Worm (Caenorhabditis elegans): Measurements from ENCODE around the gene nhr-280.
A peak's percentile ranks its signal among the peaks of the same experiment; 100 is the strongest.

nhr-280 gene

ce11 chrIII:92247-92646 lies 38.3 kb downstream of the nhr-280 start:
- no peak for TF ChIP-seq daf-12 (tag; optimal IDR thresholded peaks at IDR 0.05)
- TF ChIP-seq elt-3 (tag; optimal IDR thresholded peaks at IDR 0.05) = no peak
- TF ChIP-seq nhr-43 (tag; optimal IDR thresholded peaks at IDR 0.05; ENCODE audit: poor library complexity, severe bottlenecking) = no peak
- TF ChIP-seq lin-15B (tag; optimal IDR thresholded peaks at IDR 0.05) = no peak
- TF ChIP-seq unc-62 (GFP tag; optimal IDR thresholded peaks at IDR 0.05) = no peak
- TF ChIP-seq nhr-77 (tag; optimal IDR thresholded peaks at IDR 0.05) = no peak
- no peak for TF ChIP-seq nhr-67 (tag; optimal IDR thresholded peaks at IDR 0.05)
- TF ChIP-seq lin-39 (tag; optimal IDR thresholded peaks at IDR 0.05) = no peak
- no peak for TF ChIP-seq ceh-9 (tag; optimal IDR thresholded peaks at IDR 0.05)
- no peak for TF ChIP-seq pha-4 (tag; optimal IDR thresholded peaks at IDR 0.05)
- TF ChIP-seq nhr-23 (tag; optimal IDR thresholded peaks at IDR 0.05) = no peak
- TF ChIP-seq elt-2 (tag; optimal IDR thresholded peaks at IDR 0.05) = no peak
- no peak for TF ChIP-seq skn-1 (tag; optimal IDR thresholded peaks at IDR 0.05)
- TF ChIP-seq unc-39 (tag; optimal IDR thresholded peaks at IDR 0.05) = no peak
- TF ChIP-seq eor-1 (tag; optimal IDR thresholded peaks at IDR 0.05) = no peak
- TF ChIP-seq ceh-82 (tag; optimal IDR thresholded peaks at IDR 0.05) = no peak
- TF ChIP-seq nhr-237 (tag; optimal IDR thresholded peaks at IDR 0.05) = no peak
- TF ChIP-seq nhr-28 (tag; optimal IDR thresholded peaks at IDR 0.05) = no peak
- no peak for TF ChIP-seq nfya-1 (tag; optimal IDR thresholded peaks at IDR 0.05; ENCODE audit: insufficient read depth)
- no peak for TF ChIP-seq ztf-4 (tag; optimal IDR thresholded peaks at IDR 0.05)

- TF ChIP-seq eor-1 (tag; optimal IDR thresholded peaks at IDR 0.05) (no peak), aly-2 (tag; optimal IDR thresholded peaks at IDR 0.05) (peak; percentile 37), nhr-23 (tag; optimal IDR thresholded peaks at IDR 0.05) (peak; percentile 6), pha-4 (tag; optimal IDR thresholded peaks at IDR 0.05) (peak; percentile 54), nfya-1 (tag; optimal IDR thresholded peaks at IDR 0.05; ENCODE audit: insufficient read depth) (peak; percentile 48), pqm-1 (tag; optimal IDR thresholded peaks at IDR 0.05) (peak; percentile 11), jun-1 (tag; optimal IDR thresholded peaks at IDR 0.05) (peak; percentile 15), nhr-11 (tag; optimal IDR thresholded peaks at IDR 0.05) (no peak), lin-39 (tag; optimal IDR thresholded peaks at IDR 0.05) (peak; percentile 18), zag-1 (tag; optimal IDR thresholded peaks at IDR 0.05) (no peak), elt-2 (tag; optimal IDR thresholded peaks at IDR 0.05) (peak; percentile 48), ztf-4 (tag; optimal IDR thresholded peaks at IDR 0.05) (peak; percentile 28), tbx-2 (tag; optimal IDR thresholded peaks at IDR 0.05) (peak; percentile 37), egl-27 (tag; optimal IDR thresholded peaks at IDR 0.05) (no peak), ceh-82 (tag; optimal IDR thresholded peaks at IDR 0.05) (no peak), snpc-4 (tag; optimal IDR thresholded peaks at IDR 0.05) (no peak), nhr-76 (tag; optimal IDR thresholded peaks at IDR 0.05) (no peak), unc-39 (tag; optimal IDR thresholded peaks at IDR 0.05) (no peak), elt-3 (tag; optimal IDR thresholded peaks at IDR 0.05) (no peak), ama-1 (optimal IDR thresholded peaks at IDR 0.05) (peak; percentile 74), lin-15B (tag; optimal IDR thresholded peaks at IDR 0.05) (peak; percentile 11), ceh-16 (tag; optimal IDR thresholded peaks at IDR 0.05) (no peak), mml-1 (tag; optimal IDR thresholded peaks at IDR 0.05) (no peak), sea-2 (GFP tag; optimal IDR thresholded peaks at IDR 0.05) (no peak), mdl-1 (tag; optimal IDR thresholded peaks at IDR 0.05) (no peak), R02D3.7 (tag; optimal IDR thresholded peaks at IDR 0.05) (peak; percentile 63), daf-12 (tag; optimal IDR thresholded peaks at IDR 0.05) (no peak), ceh-28 (tag; optimal IDR thresholded peaks at IDR 0.05) (peak; percentile 30), nhr-237 (tag; optimal IDR thresholded peaks at IDR 0.05) (no peak), skn-1 (tag; optimal IDR thresholded peaks at IDR 0.05) (peak; percentile 75), nhr-25 (tag; optimal IDR thresholded peaks at IDR 0.05) (peak; percentile 14), nhr-43 (tag; optimal IDR thresholded peaks at IDR 0.05; ENCODE audit: poor library complexity, severe bottlenecking) (peak; percentile 40), nhr-67 (tag; optimal IDR thresholded peaks at IDR 0.05) (no peak), lsy-12 (tag; optimal IDR thresholded peaks at IDR 0.05) (peak; percentile 55), fkh-2 (tag; optimal IDR thresholded peaks at IDR 0.05) (no peak), ZK546.5 (tag; optimal IDR thresholded peaks at IDR 0.05) (no peak)
Measured at ce11 chrIII:89155-89554, 41.4 kb downstream of the nhr-280 start.

ce11 chrIII:87183-87582 lies 43.4 kb downstream of the nhr-280 start, which contains the start of the genes F54C4.4 and mrpl-40:
TSS of gene F54C4.4 (minus strand) at chrIII:87381.
TSS of gene mrpl-40 (plus strand) at chrIII:87559.
- peak; percentile 7 for TF ChIP-seq elt-2 (tag; optimal IDR thresholded peaks at IDR 0.05)
- no peak for TF ChIP-seq nhr-28 (tag; optimal IDR thresholded peaks at IDR 0.05)
- TF ChIP-seq aly-2 (tag; optimal IDR thresholded peaks at IDR 0.05) = no peak
- no peak for TF ChIP-seq ceh-82 (tag; optimal IDR thresholded peaks at IDR 0.05)
- no peak for TF ChIP-seq hmg-11 (tag; optimal IDR thresholded peaks at IDR 0.05)
- TF ChIP-seq nhr-23 (tag; optimal IDR thresholded peaks at IDR 0.05) = peak; percentile 65
- TF ChIP-seq pqm-1 (tag; optimal IDR thresholded peaks at IDR 0.05) = no peak
- no peak for TF ChIP-seq elt-1 (tag; optimal IDR thresholded peaks at IDR 0.05)
- no peak for TF ChIP-seq egl-5 (tag; optimal IDR thresholded peaks at IDR 0.05)
- TF ChIP-seq elt-3 (tag; optimal IDR thresholded peaks at IDR 0.05) = no peak
- no peak for TF ChIP-seq jun-1 (tag; optimal IDR thresholded peaks at IDR 0.05)
- TF ChIP-seq zag-1 (tag; optimal IDR thresholded peaks at IDR 0.05) = no peak
- no peak for TF ChIP-seq snpc-4 (tag; optimal IDR thresholded peaks at IDR 0.05)
- TF ChIP-seq nhr-77 (tag; optimal IDR thresholded peaks at IDR 0.05) = no peak
- TF ChIP-seq nhr-11 (tag; optimal IDR thresholded peaks at IDR 0.05) = no peak
- TF ChIP-seq R02D3.7 (tag; optimal IDR thresholded peaks at IDR 0.05) = peak; percentile 97
- TF ChIP-seq nhr-25 (tag; optimal IDR thresholded peaks at IDR 0.05) = peak; percentile 15
- no peak for TF ChIP-seq mdl-1 (tag; optimal IDR thresholded peaks at IDR 0.05)
- TF ChIP-seq nfya-1 (tag; optimal IDR thresholded peaks at IDR 0.05; ENCODE audit: insufficient read depth) = peak; percentile 82
- TF ChIP-seq nhr-43 (tag; optimal IDR thresholded peaks at IDR 0.05; ENCODE audit: poor library complexity, severe bottlenecking) = peak; percentile 56
- TF ChIP-seq sea-2 (GFP tag; optimal IDR thresholded peaks at IDR 0.05) = no peak
- TF ChIP-seq fkh-10 (GFP tag; optimal IDR thresholded peaks at IDR 0.05) = peak; percentile 29
- TF ChIP-seq eor-1 (tag; optimal IDR thresholded peaks at IDR 0.05) = no peak
- TF ChIP-seq pha-4 (tag; optimal IDR thresholded peaks at IDR 0.05) = peak; percentile 78
- no peak for TF ChIP-seq ZK546.5 (tag; optimal IDR thresholded peaks at IDR 0.05)
- TF ChIP-seq unc-39 (tag; optimal IDR thresholded peaks at IDR 0.05) = no peak
- TF ChIP-seq nhr-67 (tag; optimal IDR thresholded peaks at IDR 0.05) = no peak
- TF ChIP-seq ceh-16 (tag; optimal IDR thresholded peaks at IDR 0.05) = no peak
- no peak for TF ChIP-seq ztf-11 (tag; optimal IDR thresholded peaks at IDR 0.05)
- no peak for TF ChIP-seq ztf-4 (tag; optimal IDR thresholded peaks at IDR 0.05)
- no peak for TF ChIP-seq mml-1 (tag; optimal IDR thresholded peaks at IDR 0.05)

Measured in whole organism, L3 larva.